Worm (Caenorhabditis elegans) whole organism, young adult: ENCODE results near the gene C25E10.8.

Experiments used
- C06A6.2 ChIP-seq: fragments of 200-800 bp; sonication (Bioruptor generic); conservative IDR thresholded peaks from 2 replicates; pipeline ENCODE4 v1.3.6; 2022; ENCODE audit warnings: missing genetic modification characterization, missing compliant biosample characterization
- F10E7.11 ChIP-seq: sonication (generic microtip); optimal IDR thresholded peaks from 2 replicates; lab custom pipeline; 2017; ENCODE audit warnings: mild to moderate bottlenecking, missing genetic modification characterization, moderate library complexity, missing compliant biosample characterization
- F22D6.2 ChIP-seq: sonication (generic microtip); optimal IDR thresholded peaks from 2 replicates; lab custom pipeline; 2016; ENCODE audit warnings: mild to moderate bottlenecking, missing genetic modification characterization, missing compliant biosample characterization
- F33H1.4 ChIP-seq: fragments of 200-800 bp; sonication (Bioruptor generic); IDR thresholded peaks from 2 replicates; pipeline ENCODE4 v1.3.6; 2022; ENCODE audit warnings: missing genetic modification reagents, missing genetic modification characterization, missing compliant biosample characterization
- F39B2.1 ChIP-seq: fragments of 200-800 bp; sonication (Bioruptor generic); IDR thresholded peaks from 2 replicates; pipeline ENCODE4 v1.3.6; 2022; ENCODE audit warnings: missing genetic modification reagents, missing genetic modification characterization, missing compliant biosample characterization
- F57A8.1 ChIP-seq: fragments of 200-800 bp; sonication (Bioruptor generic); optimal IDR thresholded peaks from 2 replicates; lab custom pipeline; 2018; ENCODE audit warnings: mild to moderate bottlenecking, missing genetic modification characterization, moderate library complexity, missing compliant biosample characterization
- T07F8.4 ChIP-seq: sonication (generic microtip); optimal IDR thresholded peaks from 2 replicates; lab custom pipeline; 2016; ENCODE audit warnings: mild to moderate bottlenecking, missing genetic modification characterization, moderate library complexity, missing compliant biosample characterization
- T26A5.8 ChIP-seq: sonication (generic microtip); optimal IDR thresholded peaks from 2 replicates; lab custom pipeline; 2016; ENCODE audit warnings: missing genetic modification characterization, missing compliant biosample characterization
- ZK185.1 ChIP-seq: sonication (generic microtip); optimal IDR thresholded peaks from 2 replicates; lab custom pipeline; 2016; ENCODE audit warnings: mild to moderate bottlenecking, missing genetic modification characterization, missing compliant biosample characterization; ENCODE audit not compliant: poor library complexity, severe bottlenecking
- aptf-3 ChIP-seq: fragments of 200-800 bp; sonication (Bioruptor generic); IDR thresholded peaks from 2 replicates; pipeline ENCODE4 v1.3.6; 2022; ENCODE audit warnings: missing genetic modification characterization, missing compliant biosample characterization
- atf-7 ChIP-seq: sonication (generic microtip); optimal IDR thresholded peaks from 2 replicates; lab custom pipeline; 2017; ENCODE audit warnings: mild to moderate bottlenecking, missing genetic modification characterization, missing compliant biosample characterization
- ccch-3 ChIP-seq: fragments of 200-800 bp; sonication (Bioruptor generic); optimal IDR thresholded peaks from 2 replicates; lab custom pipeline; 2018; ENCODE audit warnings: mild to moderate bottlenecking, missing genetic modification characterization, missing compliant biosample characterization
- cebp-1 ChIP-seq, 2 experiments: fragments of 200-800 bp in 1 of 2; sonication (Bioruptor generic) in 1 of 2; sonication (generic microtip) in 1 of 2; IDR thresholded peaks in 1 of 2; optimal IDR thresholded peaks in 1 of 2; 2 replicates each; pipeline versions ENCODE4 v1.3.6 to Lab custom; 2017 to 2022; ENCODE audit warnings: missing compliant biosample characterization in 2 of 2, missing genetic modification characterization in 2 of 2, mild to moderate bottlenecking in 1 of 2, missing genetic modification reagents in 1 of 2, moderate library complexity in 1 of 2
- ceh-27 ChIP-seq: fragments of 200-800 bp; sonication (Bioruptor generic); optimal IDR thresholded peaks from 2 replicates; lab custom pipeline; 2018; ENCODE audit warnings: mild to moderate bottlenecking, missing genetic modification characterization, moderate library complexity, missing compliant biosample characterization
- ceh-40 ChIP-seq: fragments of 200-800 bp; sonication (Bioruptor generic); IDR thresholded peaks from 2 replicates; pipeline ENCODE4 v1.3.6; 2022; ENCODE audit warnings: missing genetic modification characterization, missing compliant biosample characterization
- ceh-58 ChIP-seq: fragments of 200-800 bp; sonication (Bioruptor generic); IDR thresholded peaks from 2 replicates; pipeline ENCODE4 v1.3.6; 2022; ENCODE audit warnings: missing genetic modification characterization, missing compliant biosample characterization
- ceh-91 ChIP-seq: fragments of 200-800 bp; sonication (Bioruptor generic); IDR thresholded peaks from 2 replicates; pipeline ENCODE4 v1.3.6; 2022; ENCODE audit warnings: missing genetic modification reagents, missing genetic modification characterization, missing compliant biosample characterization
- die-1 ChIP-seq: sonication (generic microtip); optimal IDR thresholded peaks from 2 replicates; lab custom pipeline; 2016; ENCODE audit warnings: missing genotype, mild to moderate bottlenecking, missing genetic modification characterization, missing compliant biosample characterization
- dox-1 ChIP-seq: fragments of 200-800 bp; sonication (Bioruptor generic); IDR thresholded peaks from 2 replicates; pipeline ENCODE4 v1.3.6; 2022; ENCODE audit warnings: missing genetic modification reagents, missing genetic modification characterization, missing compliant biosample characterization
- dpff-1 ChIP-seq: sonication (generic microtip); optimal IDR thresholded peaks from 2 replicates; lab custom pipeline; 2017; ENCODE audit warnings: mild to moderate bottlenecking, missing genetic modification characterization, missing compliant biosample characterization
- dpl-1 ChIP-seq: fragments of 150-350 bp; optimal IDR thresholded peaks from 2 replicates; lab custom pipeline; 2014; ENCODE audit warnings: missing biosample characterization, missing genetic modification reagents, missing genetic modification characterization
- egl-18 ChIP-seq: fragments of 200-800 bp; sonication (Bioruptor generic); IDR thresholded peaks from 2 replicates; pipeline ENCODE4 v1.3.6; 2022; ENCODE audit warnings: missing genetic modification reagents, missing genetic modification characterization, missing compliant biosample characterization
- egl-44 ChIP-seq: fragments of 200-800 bp; sonication (Bioruptor generic); IDR thresholded peaks from 2 replicates; pipeline ENCODE4 v1.3.6; 2022; ENCODE audit warnings: missing genetic modification reagents, missing genetic modification characterization, missing compliant biosample characterization
- him-1 ChIP-seq: sonication (generic microtip); optimal IDR thresholded peaks from 2 replicates; lab custom pipeline; 2016; ENCODE audit warnings: missing genotype, missing genetic modification reagents, missing genetic modification characterization, missing compliant biosample characterization
- hmg-20 ChIP-seq: fragments of 200-800 bp; sonication (Bioruptor generic); IDR thresholded peaks from 2 replicates; pipeline ENCODE4 v1.3.6; 2022; ENCODE audit warnings: missing genetic modification reagents, missing genetic modification characterization, missing compliant biosample characterization
- hrde-1 ChIP-seq: sonication (generic microtip); optimal IDR thresholded peaks from 2 replicates; lab custom pipeline; 2016; ENCODE audit warnings: missing genetic modification characterization, mild to moderate bottlenecking, missing compliant biosample characterization, moderate library complexity, missing genotype, missing genetic modification reagents, borderline replicate concordance
- hsf-1 ChIP-seq: fragments of 200-800 bp; sonication (Bioruptor generic); IDR thresholded peaks from 2 replicates; pipeline ENCODE4 v1.3.6; 2022; ENCODE audit warnings: missing genetic modification reagents, missing genetic modification characterization, missing compliant biosample characterization
- let-526 ChIP-seq: fragments of 200-800 bp; sonication (Bioruptor generic); IDR thresholded peaks from 2 replicates; pipeline ENCODE4 v1.3.6; 2022; ENCODE audit warnings: missing genetic modification reagents, missing genetic modification characterization, missing compliant biosample characterization
- let-607 ChIP-seq, 2 experiments: fragments of 200-800 bp in 1 of 2; sonication (Bioruptor generic) in 1 of 2; sonication (generic microtip) in 1 of 2; optimal IDR thresholded peaks; 2 replicates each; lab custom pipeline; 2016 to 2018; ENCODE audit warnings: mild to moderate bottlenecking in 2 of 2, missing compliant biosample characterization in 2 of 2, missing genetic modification characterization in 2 of 2, moderate library complexity in 2 of 2, missing genotype in 1 of 2
- lin-40 ChIP-seq: sonication (generic microtip); optimal IDR thresholded peaks from 2 replicates; lab custom pipeline; 2016; ENCODE audit warnings: missing genetic modification characterization, mild to moderate bottlenecking, missing compliant biosample characterization, missing genotype, missing genetic modification reagents
- madf-10 ChIP-seq: sonication (generic microtip); optimal IDR thresholded peaks from 2 replicates; lab custom pipeline; 2016; ENCODE audit warnings: mild to moderate bottlenecking, missing genetic modification characterization, missing compliant biosample characterization
- madf-6 ChIP-seq: fragments of 200-800 bp; sonication (Bioruptor generic); IDR thresholded peaks from 2 replicates; pipeline ENCODE4 v1.3.6; 2022; ENCODE audit warnings: missing genetic modification reagents, missing genetic modification characterization, missing compliant biosample characterization
- nfya-2 ChIP-seq: fragments of 200-800 bp; sonication (Bioruptor generic); IDR thresholded peaks from 2 replicates; pipeline ENCODE4 v1.3.6; 2022; ENCODE audit warnings: missing genetic modification reagents, missing genetic modification characterization, missing compliant biosample characterization
- nfyb-1 ChIP-seq: fragments of 200-800 bp; sonication (Bioruptor generic); IDR thresholded peaks from 2 replicates; pipeline ENCODE4 v1.3.6; 2022; ENCODE audit warnings: missing genetic modification reagents, missing genetic modification characterization, missing compliant biosample characterization
- pha-4 ChIP-seq: fragments of 150-350 bp; sonication (generic microtip); optimal IDR thresholded peaks from 2 replicates; lab custom pipeline; 2014; ENCODE audit warnings: missing biosample characterization, missing genetic modification reagents, missing genetic modification characterization
- rec-8 ChIP-seq, 2 experiments: sonication (generic microtip); optimal IDR thresholded peaks; 2 replicates each; lab custom pipeline; 2016; ENCODE audit warnings: mild to moderate bottlenecking in 2 of 2, missing genetic modification characterization in 2 of 2, missing genetic modification reagents in 2 of 2, missing genotype in 2 of 2, missing biosample characterization in 1 of 2, missing compliant biosample characterization in 1 of 2, moderate library complexity in 1 of 2
- repo-1 ChIP-seq: sonication (generic microtip); optimal IDR thresholded peaks from 2 replicates; lab custom pipeline; 2017; ENCODE audit warnings: mild to moderate bottlenecking, missing genetic modification characterization, missing compliant biosample characterization
- sea-2 ChIP-seq: fragments of 200-800 bp; sonication (Bioruptor generic); IDR thresholded peaks from 2 replicates; pipeline ENCODE4 v1.3.6; 2022; ENCODE audit warnings: missing genetic modification characterization, missing compliant biosample characterization
- snpc-1.1 ChIP-seq: sonication (generic microtip); optimal IDR thresholded peaks from 2 replicates; lab custom pipeline; 2017; ENCODE audit warnings: missing genetic modification characterization, mild to moderate bottlenecking, missing compliant biosample characterization, antibody characterized with exemption, moderate library complexity, missing genotype, missing genetic modification reagents; ENCODE audit not compliant: insufficient read depth
- snpc-3.4 ChIP-seq: sonication (generic microtip); optimal IDR thresholded peaks from 2 replicates; lab custom pipeline; 2017; ENCODE audit warnings: missing genetic modification characterization, mild to moderate bottlenecking, missing compliant biosample characterization, antibody characterized with exemption, moderate library complexity, missing genotype, missing genetic modification reagents
- somi-1 ChIP-seq: fragments of 200-800 bp; sonication (Bioruptor generic); optimal IDR thresholded peaks from 2 replicates; lab custom pipeline; 2018; ENCODE audit warnings: mild to moderate bottlenecking, missing genetic modification characterization, missing compliant biosample characterization
- sptf-2 ChIP-seq: fragments of 200-800 bp; sonication (Bioruptor generic); optimal IDR thresholded peaks from 2 replicates; lab custom pipeline; 2018; ENCODE audit warnings: mild to moderate bottlenecking, missing genetic modification characterization, missing compliant biosample characterization
- tbp1 ChIP-seq: fragments of 200-800 bp; sonication (Bioruptor generic); optimal IDR thresholded peaks from 2 replicates; lab custom pipeline; 2018; ENCODE audit warnings: mild to moderate bottlenecking, missing genetic modification characterization, missing compliant biosample characterization
- tbx-9 ChIP-seq: sonication (generic microtip); optimal IDR thresholded peaks from 2 replicates; lab custom pipeline; 2016; ENCODE audit warnings: borderline replicate concordance, missing genetic modification characterization, inconsistent platforms, missing compliant biosample characterization
- unc-62 ChIP-seq: fragments of 150-350 bp; optimal IDR thresholded peaks from 2 replicates; lab custom pipeline; 2014; ENCODE audit warnings: missing biosample characterization, missing genetic modification reagents, missing genetic modification characterization
- ztf-25 ChIP-seq: fragments of 200-800 bp; sonication (Bioruptor generic); IDR thresholded peaks from 2 replicates; pipeline ENCODE4 v1.3.6; 2022; ENCODE audit warnings: missing genetic modification reagents, missing genetic modification characterization, missing compliant biosample characterization
- ztf-3 ChIP-seq: fragments of 200-800 bp; sonication (Bioruptor generic); optimal IDR thresholded peaks from 2 replicates; lab custom pipeline; 2018; ENCODE audit warnings: mild to moderate bottlenecking, missing genetic modification characterization, missing compliant biosample characterization
- ztf-6 ChIP-seq: fragments of 200-800 bp; sonication (Bioruptor generic); IDR thresholded peaks from 2 replicates; pipeline ENCODE4 v1.3.6; 2022; ENCODE audit warnings: missing genetic modification reagents, missing genetic modification characterization, missing compliant biosample characterization

C25E10.8 gene

DNA sequence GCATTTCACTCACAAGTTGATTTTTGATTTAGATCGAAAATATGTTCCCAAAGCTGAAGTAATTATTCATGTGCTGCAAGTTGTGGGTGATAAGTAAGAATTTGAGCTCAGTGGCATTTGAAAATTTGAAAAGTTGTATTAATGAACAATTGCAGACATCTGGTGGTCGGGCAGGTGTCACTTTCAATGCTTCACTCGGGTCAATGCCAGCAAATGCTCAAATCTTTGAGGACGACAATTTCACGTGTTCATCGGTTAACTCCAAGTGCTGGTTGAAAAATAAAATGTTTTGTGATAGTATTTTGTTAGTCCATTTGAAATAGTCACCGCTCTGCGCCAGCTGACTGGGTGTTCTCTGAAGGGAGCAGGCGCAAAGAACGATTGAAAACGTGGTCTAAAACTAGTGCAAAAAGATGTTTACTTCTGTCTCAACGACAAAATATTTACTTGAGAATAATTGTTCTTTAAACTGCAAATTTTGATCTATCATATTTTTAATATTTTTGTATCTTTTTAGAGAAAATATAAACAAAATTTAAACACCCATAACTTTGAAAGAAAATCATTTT is 40.3 kb upstream of the C25E10.8 start (continued):
- TF ChIP-seq egl-18 (no peak), snpc-1.1 (tag; lab: Kevin White, UChicago) (no peak), dox-1 (GFP tag; lab: Robert Waterston, UW) (no peak), F39B2.1 (GFP tag; lab: Robert Waterston, UW) (no peak), madf-6 (GFP tag; lab: Robert Waterston, UW) (no peak), cebp-1 (GFP tag; IDR thresholded peaks at IDR 0.05; lab: Robert Waterston, UW) (no peak), cebp-1 (tag; optimal IDR thresholded peaks at IDR 0.05; lab: Kevin White, UChicago) (peak; percentile 66), ceh-58 (no peak), unc-62 (GFP tag; lab: Kevin White, UChicago) (no peak), T07F8.4 (tag; lab: Kevin White, UChicago) (no peak), F22D6.2 (no peak), rec-8 (tag; optimal IDR thresholded peaks at IDR 0.05; lab: Kevin White, UChicago) (no peak), hsf-1 (no peak), ztf-6 (GFP tag; lab: Robert Waterston, UW) (no peak), him-1 (tag; lab: Kevin White, UChicago) (no peak), F33H1.4 (GFP tag; lab: Robert Waterston, UW) (no peak), hrde-1 (tag; lab: Kevin White, UChicago) (no peak), let-526 (GFP tag; lab: Robert Waterston, UW) (peak; percentile 41; the same call in 1 of the 2 replicates), F10E7.11 (no peak), lin-40 (tag; lab: Kevin White, UChicago) (no peak), ZK185.1 (tag; lab: Kevin White, UChicago) (no peak), T26A5.8 (tag; lab: Kevin White, UChicago) (no peak), dpff-1 (tag; lab: Kevin White, UChicago) (no peak), tbx-9 (no peak), die-1 (tag; lab: Kevin White, UChicago) (no peak), F57A8.1 (GFP tag; lab: Kevin White, UChicago) (no peak), ccch-3 (GFP tag; lab: Kevin White, UChicago) (no peak), atf-7 (tag; lab: Kevin White, UChicago) (no peak), ceh-40 (GFP tag; lab: Robert Waterston, UW) (no peak), sptf-2 (GFP tag; lab: Kevin White, UChicago) (no peak), repo-1 (no peak), aptf-3 (no peak), snpc-3.4 (tag; lab: Kevin White, UChicago) (no peak), hmg-20 (GFP tag; lab: Robert Waterston, UW) (no peak), ztf-25 (GFP tag; lab: Robert Waterston, UW) (no peak), tbp1 (peak; percentile 47), ceh-27 (GFP tag; lab: Kevin White, UChicago) (no peak), C06A6.2 (GFP tag; lab: Robert Waterston, UW) (no peak), somi-1 (GFP tag; lab: Kevin White, UChicago) (no peak), ztf-3 (GFP tag; lab: Kevin White, UChicago) (no peak), nfyb-1 (GFP tag; lab: Robert Waterston, UW) (no peak), sea-2 (GFP tag; lab: Robert Waterston, UW) (no peak), egl-44 (GFP tag; lab: Robert Waterston, UW) (no peak), ceh-91 (GFP tag; lab: Robert Waterston, UW) (no peak), madf-10 (tag; lab: Kevin White, UChicago) (no peak), let-607 (tag; optimal IDR thresholded peaks at IDR 0.05; lab: Kevin White, UChicago) (peak in 1 of 2 experiments; percentile 6), dpl-1 (no peak), pha-4 (no peak), nfya-2 (GFP tag; lab: Robert Waterston, UW) (no peak)
